Fruit fly (Drosophila melanogaster): ENCODE results near the gene KaiR1D.

KaiR1D gene

DNA sequence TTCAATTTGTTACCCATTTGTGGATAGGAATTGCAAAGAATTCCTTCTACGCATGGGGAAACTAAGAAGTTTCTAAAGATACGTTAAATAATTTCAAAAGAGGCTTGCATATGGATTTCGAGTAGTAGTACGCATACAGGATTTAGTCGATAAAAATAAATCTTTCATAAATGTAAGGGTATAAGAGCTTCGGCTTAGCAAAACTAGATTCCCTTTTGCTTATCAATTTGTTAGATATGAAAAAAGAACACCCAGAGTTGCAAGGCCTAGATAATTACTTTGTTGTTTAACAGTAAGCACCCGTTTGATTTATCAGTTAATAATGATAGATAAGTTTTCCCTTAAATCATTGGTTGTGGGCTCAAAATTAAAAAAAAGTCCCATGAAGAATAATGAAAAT is 20.5 kb downstream of the KaiR1D start (continued):
- no peak for TF ChIP-seq bbx (GFP tag; IDR thresholded peaks at IDR 0.05; ENCODE audit: partially characterized antibody)
- TF ChIP-seq CG11093 (GFP tag; IDR thresholded peaks at IDR 0.05) = no peak
- no peak for TF ChIP-seq ac (GFP tag; optimal IDR thresholded peaks at IDR 0.05)
- no peak for TF ChIP-seq Blimp-1 (GFP tag; optimal IDR thresholded peaks at IDR 0.05)
- peak; percentile 37 for TF ChIP-seq Fer3 (tag; optimal IDR thresholded peaks at IDR 0.05)
- no peak for TF ChIP-seq CG32767 (GFP tag; IDR thresholded peaks at IDR 0.05)
- TF ChIP-seq CG16779 (GFP tag; IDR thresholded peaks at IDR 0.05) = no peak
- no peak for TF ChIP-seq CG6813 (GFP tag; optimal IDR thresholded peaks at IDR 0.05)
- TF ChIP-seq CG12744 (GFP tag; optimal IDR thresholded peaks at IDR 0.05) = no peak
- no peak for TF ChIP-seq CG7963 (GFP tag; IDR thresholded peaks at IDR 0.05; ENCODE audit: partially characterized antibody)
- no peak for TF ChIP-seq dm (GFP tag; optimal IDR thresholded peaks at IDR 0.05)
- TF ChIP-seq p53 (GFP tag; optimal IDR thresholded peaks at IDR 0.05) = no peak
- TF ChIP-seq CG6854 (GFP tag; optimal IDR thresholded peaks at IDR 0.05) = no peak
- TF ChIP-seq CG7372 (GFP tag; IDR thresholded peaks at IDR 0.05) = no peak
- TF ChIP-seq Chrac-16 (GFP tag; optimal IDR thresholded peaks at IDR 0.05) = no peak
- TF ChIP-seq btn (GFP tag; optimal IDR thresholded peaks at IDR 0.05) = no peak
- TF ChIP-seq H2.0 (GFP tag; IDR thresholded peaks at IDR 0.05) = no peak
- no peak for TF ChIP-seq sr (GFP tag; IDR thresholded peaks at IDR 0.05)
- peak; percentile 76 for TF ChIP-seq sens (GFP tag)
- TF ChIP-seq Scr (GFP tag; IDR thresholded peaks at IDR 0.05; ENCODE audit: partially characterized antibody) = no peak
- TF ChIP-seq sc (optimal IDR thresholded peaks at IDR 0.05) = no peak
- TF ChIP-seq sc (GFP tag; optimal IDR thresholded peaks at IDR 0.05) = no peak
- TF ChIP-seq CG3281 (GFP tag; optimal IDR thresholded peaks at IDR 0.05) = no peak
- TF ChIP-seq crc (GFP tag; optimal IDR thresholded peaks at IDR 0.05) = no peak
- TF ChIP-seq CG34376 (GFP tag; optimal IDR thresholded peaks at IDR 0.05) = peak; percentile 58
- no peak for TF ChIP-seq Dll (GFP tag; IDR thresholded peaks at IDR 0.05; ENCODE audit: partially characterized antibody)
- TF ChIP-seq CG11247 (GFP tag; IDR thresholded peaks at IDR 0.05) = no peak
- TF ChIP-seq CG18599 (GFP tag; optimal IDR thresholded peaks at IDR 0.05) = peak; percentile 19
- TF ChIP-seq fd102C (GFP tag; optimal IDR thresholded peaks at IDR 0.05) = no peak
- TF ChIP-seq ken (GFP tag; IDR thresholded peaks at IDR 0.05) = no peak
- TF ChIP-seq CG18262 (tag; optimal IDR thresholded peaks at IDR 0.05) = peak; percentile 12
- TF ChIP-seq CG7839 (tag; optimal IDR thresholded peaks at IDR 0.05) = peak; percentile 39
- no peak for TF ChIP-seq dysf (GFP tag; IDR thresholded peaks at IDR 0.05)
- no peak for TF ChIP-seq toy (GFP tag; IDR thresholded peaks at IDR 0.05)
- TF ChIP-seq al (GFP tag; IDR thresholded peaks at IDR 0.05) = no peak
- no peak for TF ChIP-seq so (GFP tag; IDR thresholded peaks at IDR 0.05)
- no peak for TF ChIP-seq org-1 (GFP tag; optimal IDR thresholded peaks at IDR 0.05)
- TF ChIP-seq pnt (GFP tag; optimal IDR thresholded peaks at IDR 0.05) = no peak
- TF ChIP-seq eyg (GFP tag; optimal IDR thresholded peaks at IDR 0.05) = no peak
- no peak for TF ChIP-seq Dref (GFP tag; IDR thresholded peaks at IDR 0.05)
- TF ChIP-seq lmd (GFP tag; IDR thresholded peaks at IDR 0.05) = no peak
- TF ChIP-seq CG8765 (GFP tag; IDR thresholded peaks at IDR 0.05) = no peak
- TF ChIP-seq CG9817 (tag; optimal IDR thresholded peaks at IDR 0.05) = no peak
- TF ChIP-seq CG14050 (GFP tag; IDR thresholded peaks at IDR 0.05) = no peak
- no peak for TF ChIP-seq CG17361 (GFP tag; IDR thresholded peaks at IDR 0.05)
- TF ChIP-seq Gsc (GFP tag; IDR thresholded peaks at IDR 0.05) = no peak
- no peak for TF ChIP-seq zf30C (GFP tag; optimal IDR thresholded peaks at IDR 0.05)
- no peak for TF ChIP-seq CG33213 (GFP tag; optimal IDR thresholded peaks at IDR 0.05)
- peak; percentile 40; the same call in 1 of the 2 replicates for TF ChIP-seq GATAe (GFP tag; conservative IDR thresholded peaks at IDR 0.05)
- TF ChIP-seq Sry-δ (GFP tag; optimal IDR thresholded peaks at IDR 0.05) = no peak
- TF ChIP-seq CG2129 (GFP tag; IDR thresholded peaks at IDR 0.05; ENCODE audit: partially characterized antibody) = no peak
- TF ChIP-seq CG33557 (GFP tag; optimal IDR thresholded peaks at IDR 0.05) = no peak
- no peak for TF ChIP-seq Hey (tag; optimal IDR thresholded peaks at IDR 0.05)

All from whole organism, embryonic.